Fruit fly (Drosophila melanogaster) whole organism, embryonic: Measurements from ENCODE around the gene sun.

ENCODE experiments used
- B-H2 ChIP-seq: fragments of 200-800 bp; sonication (Bioruptor generic); optimal IDR thresholded peaks from 2 replicates; lab custom pipeline; 2018; ENCODE audit warnings: missing biosample characterization, mild to moderate bottlenecking, missing genetic modification characterization
- CG10209 ChIP-seq: fragments of 200-800 bp; sonication (Bioruptor generic); optimal IDR thresholded peaks from 3 replicates; lab custom pipeline; 2017; ENCODE audit warnings: missing biosample characterization, mild to moderate bottlenecking, missing genetic modification characterization, missing genetic modification reagents
- CG1024 ChIP-seq: fragments of 200-800 bp; sonication (Bioruptor generic); IDR thresholded peaks from 2 replicates; pipeline ENCODE4 v1.3.6; 2022; ENCODE audit warnings: missing biosample characterization, missing genetic modification characterization
- CG10267 ChIP-seq: fragments of 200-800 bp; sonication (Bioruptor generic); optimal IDR thresholded peaks from 2 replicates; lab custom pipeline; 2018; ENCODE audit warnings: missing biosample characterization, mild to moderate bottlenecking, missing genetic modification characterization, moderate library complexity
- CG10366 ChIP-seq: fragments of 200-800 bp; sonication (Bioruptor generic); IDR thresholded peaks from 2 replicates; pipeline ENCODE4 v1.3.6; 2022; ENCODE audit warnings: missing biosample characterization, missing genetic modification characterization
- CG10959 ChIP-seq: fragments of 200-800 bp; sonication (Bioruptor generic); IDR thresholded peaks from 2 replicates; pipeline ENCODE4 v1.3.6; 2022; ENCODE audit warnings: missing biosample characterization, missing genetic modification characterization
- CG11247 ChIP-seq: fragments of 200-800 bp; sonication (Bioruptor generic); IDR thresholded peaks from 2 replicates; pipeline ENCODE4 v1.3.6; 2022; ENCODE audit warnings: missing biosample characterization, missing genetic modification characterization
- CG11398 ChIP-seq: fragments of 200-800 bp; sonication (Bioruptor generic); optimal IDR thresholded peaks from 2 replicates; lab custom pipeline; 2016; ENCODE audit warnings: missing biosample characterization, missing genetic modification characterization
- CG13296 ChIP-seq: fragments of 200-800 bp; sonication (Bioruptor generic); optimal IDR thresholded peaks from 3 replicates; lab custom pipeline; 2018; ENCODE audit warnings: missing biosample characterization, mild to moderate bottlenecking, missing genetic modification characterization
- CG15601 ChIP-seq: fragments of 200-800 bp; sonication (Bioruptor generic); optimal IDR thresholded peaks from 3 replicates; lab custom pipeline; 2019; ENCODE audit warnings: missing biosample characterization, mild to moderate bottlenecking, missing genetic modification characterization, moderate library complexity
- CG17328 ChIP-seq: fragments of 200-800 bp; sonication (Bioruptor generic); IDR thresholded peaks from 2 replicates; pipeline ENCODE4 v1.3.6; 2022; ENCODE audit warnings: missing biosample characterization, missing genetic modification characterization
- CG2889 ChIP-seq: fragments of 200-800 bp; sonication (Bioruptor generic); IDR thresholded peaks from 3 replicates; pipeline ENCODE4 v1.3.6; 2022; ENCODE audit warnings: missing biosample characterization, missing genetic modification characterization
- CG34224 ChIP-seq: fragments of 200-800 bp; sonication (Bioruptor generic); IDR thresholded peaks from 3 replicates; pipeline ENCODE4 v1.3.6; 2022; ENCODE audit warnings: missing biosample characterization, missing genetic modification characterization; ENCODE audit not compliant: partially characterized antibody
- CG34422 ChIP-seq: fragments of 200-800 bp; sonication (Bioruptor generic); IDR thresholded peaks from 3 replicates; pipeline ENCODE4 v1.3.6; 2022; ENCODE audit warnings: missing biosample characterization, missing genetic modification characterization
- CG3995 ChIP-seq: fragments of 200-800 bp; sonication (Bioruptor generic); optimal IDR thresholded peaks from 3 replicates; lab custom pipeline; 2016; ENCODE audit warnings: missing biosample characterization, missing genetic modification characterization
- CG4854 ChIP-seq: fragments of 200-800 bp; sonication (Bioruptor generic); optimal IDR thresholded peaks from 2 replicates; lab custom pipeline; 2016; ENCODE audit warnings: missing biosample characterization, missing genetic modification characterization, inconsistent platforms
- CG7556 ChIP-seq: fragments of 200-800 bp; sonication (Bioruptor generic); optimal IDR thresholded peaks from 2 replicates; lab custom pipeline; 2017; ENCODE audit warnings: missing biosample characterization, mild to moderate bottlenecking, missing genetic modification characterization
- CG8290 ChIP-seq, 3 experiments: fragments of 200-800 bp; sonication (Bioruptor generic); optimal IDR thresholded peaks; 2 replicates each; lab custom pipeline; 2016 to 2019; ENCODE audit warnings: missing biosample characterization in 3 of 3, missing genetic modification characterization in 3 of 3, mild to moderate bottlenecking in 2 of 3, moderate library complexity in 1 of 3
- CG8359 ChIP-seq: fragments of 200-800 bp; sonication (Bioruptor generic); optimal IDR thresholded peaks from 2 replicates; lab custom pipeline; 2017; ENCODE audit warnings: missing biosample characterization, mild to moderate bottlenecking, missing genetic modification characterization, borderline replicate concordance
- D19A ChIP-seq: fragments of 200-800 bp; optimal IDR thresholded peaks from 3 replicates; lab custom pipeline; 2019; ENCODE audit warnings: missing biosample characterization, mild to moderate bottlenecking, missing genetic modification characterization, moderate library complexity
- Dref ChIP-seq: fragments of 200-800 bp; sonication (Bioruptor generic); IDR thresholded peaks from 2 replicates; pipeline ENCODE4 v1.3.6; 2022; ENCODE audit warnings: missing biosample characterization, missing genetic modification characterization
- Ets65A ChIP-seq: fragments of 200-800 bp; sonication (Bioruptor generic); peaks from one replicate; lab custom pipeline; 2016; ENCODE audit warnings: missing biosample characterization, missing genetic modification characterization
- Fer1 ChIP-seq: fragments of 200-800 bp; sonication (Bioruptor generic); optimal IDR thresholded peaks from 2 replicates; lab custom pipeline; 2017; ENCODE audit warnings: missing biosample characterization, mild to moderate bottlenecking, missing genetic modification characterization
- Hr51 ChIP-seq, 2 experiments: fragments of 200-800 bp; sonication (Bioruptor generic); optimal IDR thresholded peaks; 2 replicates in 1 of 2; 3 replicates in 1 of 2; lab custom pipeline; 2016 to 2018; ENCODE audit warnings: missing biosample characterization in 2 of 2, missing genetic modification characterization in 2 of 2, mild to moderate bottlenecking in 1 of 2, moderate library complexity in 1 of 2
- Med ChIP-seq: fragments of 200-800 bp; sonication (Bioruptor generic); peaks from one replicate; lab custom pipeline; 2016; ENCODE audit warnings: missing biosample characterization, missing genetic modification characterization, mild to moderate bottlenecking, inconsistent platforms, moderate library complexity
- Mes4 ChIP-seq: fragments of 200-800 bp; sonication (Bioruptor generic); optimal IDR thresholded peaks from 2 replicates; lab custom pipeline; 2016; ENCODE audit warnings: missing biosample characterization, missing genetic modification characterization
- Myb ChIP-seq: fragments of 200-800 bp; sonication (Bioruptor generic); optimal IDR thresholded peaks from 2 replicates; lab custom pipeline; 2016; ENCODE audit warnings: missing biosample characterization, missing genetic modification characterization
- NFAT ChIP-seq: fragments of 200-800 bp; sonication (Bioruptor generic); IDR thresholded peaks from 2 replicates; pipeline ENCODE4 v1.3.6; 2022; ENCODE audit warnings: missing biosample characterization, missing genetic modification characterization
- Neu2 ChIP-seq: fragments of 200-800 bp; sonication (Bioruptor generic); optimal IDR thresholded peaks from 3 replicates; lab custom pipeline; 2016; ENCODE audit warnings: missing biosample characterization, missing genetic modification characterization, borderline replicate concordance
- NfI ChIP-seq: fragments of 200-800 bp; sonication (Bioruptor generic); optimal IDR thresholded peaks from 3 replicates; lab custom pipeline; 2018; ENCODE audit warnings: missing biosample characterization, mild to moderate bottlenecking, missing genetic modification characterization, moderate library complexity
- Rfx ChIP-seq: fragments of 200-800 bp; sonication (Bioruptor generic); IDR thresholded peaks from 2 replicates; pipeline ENCODE4 v1.3.6; 2022; ENCODE audit warnings: missing biosample characterization, missing genetic modification characterization
- Scr ChIP-seq: fragments of 200-800 bp; sonication (Bioruptor generic); IDR thresholded peaks from 2 replicates; pipeline ENCODE4 v1.3.6; 2022; ENCODE audit warnings: missing biosample characterization, missing genetic modification characterization; ENCODE audit not compliant: partially characterized antibody
- Six4 ChIP-seq: fragments of 200-800 bp; sonication (Bioruptor generic); optimal IDR thresholded peaks from 2 replicates; lab custom pipeline; 2016; ENCODE audit warnings: missing biosample characterization, missing genetic modification characterization
- dimm ChIP-seq: fragments of 200-800 bp; sonication (Bioruptor generic); IDR thresholded peaks from 2 replicates; pipeline ENCODE4 v1.3.6; 2022; ENCODE audit warnings: missing biosample characterization, missing genetic modification characterization
- dmrt99B ChIP-seq: fragments of 200-800 bp; sonication (Bioruptor generic); optimal IDR thresholded peaks from 2 replicates; lab custom pipeline; 2018; ENCODE audit warnings: missing biosample characterization, mild to moderate bottlenecking, missing genetic modification characterization, moderate library complexity
- hb ChIP-seq: fragments of 200-800 bp; sonication (Bioruptor generic); IDR thresholded peaks from 3 replicates; pipeline ENCODE4 v1.3.6; 2022; ENCODE audit warnings: missing biosample characterization, missing genetic modification characterization; ENCODE audit not compliant: partially characterized antibody
- mam ChIP-seq: fragments of 200-800 bp; sonication (Bioruptor generic); optimal IDR thresholded peaks from 3 replicates; lab custom pipeline; 2016; ENCODE audit warnings: missing biosample characterization, missing genetic modification characterization
- mirr ChIP-seq: fragments of 200-800 bp; sonication (Bioruptor generic); optimal IDR thresholded peaks from 3 replicates; lab custom pipeline; 2018; ENCODE audit warnings: missing biosample characterization, mild to moderate bottlenecking, missing genetic modification characterization
- p53 ChIP-seq: fragments of 200-800 bp; sonication (Bioruptor generic); optimal IDR thresholded peaks from 2 replicates; lab custom pipeline; 2016; ENCODE audit warnings: missing biosample characterization, missing genetic modification characterization
- pnt ChIP-seq: fragments of 200-800 bp; sonication (Bioruptor generic); optimal IDR thresholded peaks from 3 replicates; lab custom pipeline; 2016; ENCODE audit warnings: missing biosample characterization, missing genetic modification characterization
- salm ChIP-seq: fragments of 200-800 bp; sonication (Bioruptor generic); optimal IDR thresholded peaks from 2 replicates; lab custom pipeline; 2018; ENCODE audit warnings: missing biosample characterization, mild to moderate bottlenecking, missing genetic modification characterization
- scrt ChIP-seq: fragments of 200-800 bp; sonication (Bioruptor generic); optimal IDR thresholded peaks from 2 replicates; lab custom pipeline; 2018; ENCODE audit warnings: missing biosample characterization, mild to moderate bottlenecking, missing genetic modification characterization, moderate library complexity
- shn ChIP-seq: fragments of 200-800 bp; sonication (Bioruptor generic); optimal IDR thresholded peaks from 3 replicates; lab custom pipeline; 2016; ENCODE audit warnings: missing biosample characterization, missing genetic modification characterization
- slbo ChIP-seq: fragments of 200-800 bp; sonication (Bioruptor generic); IDR thresholded peaks from 2 replicates; pipeline ENCODE4 v1.3.6; 2022; ENCODE audit warnings: missing biosample characterization, missing genetic modification characterization
- ssp ChIP-seq: fragments of 200-800 bp; sonication (Bioruptor generic); IDR thresholded peaks from 2 replicates; pipeline ENCODE4 v1.3.6; 2022; ENCODE audit warnings: missing biosample characterization, missing genetic modification characterization
- sug ChIP-seq: fragments of 200-800 bp; optimal IDR thresholded peaks from 2 replicates; lab custom pipeline; 2019; ENCODE audit warnings: missing biosample characterization, mild to moderate bottlenecking, missing genetic modification characterization, moderate library complexity
- tap ChIP-seq: fragments of 200-800 bp; optimal IDR thresholded peaks from 3 replicates; lab custom pipeline; 2019; ENCODE audit warnings: missing biosample characterization, mild to moderate bottlenecking, missing genetic modification characterization, moderate library complexity
- trem ChIP-seq: fragments of 200-800 bp; optimal IDR thresholded peaks from 3 replicates; lab custom pipeline; 2019; ENCODE audit warnings: missing biosample characterization, mild to moderate bottlenecking, missing genetic modification characterization, moderate library complexity
- ttk ChIP-seq: fragments of 200-800 bp; sonication (Bioruptor generic); IDR thresholded peaks from 2 replicates; pipeline ENCODE4 v2.1.2; 2022; ENCODE audit warnings: missing biosample characterization, missing genetic modification characterization

The sun gene

dm6 chrX:15802880-15803650 lies 46.0 kb downstream of the sun start (continued):
- no peak for TF ChIP-seq Neu2 (GFP tag; lab: Kevin White, UChicago)
- peak; percentile 31 for TF ChIP-seq B-H2 (GFP tag; lab: Kevin White, UChicago)
- no peak for TF ChIP-seq salm (tag; lab: Kevin White, UChicago)
- no peak for TF ChIP-seq tap (tag; lab: Kevin White, UChicago)
- peak; percentile 30 for TF ChIP-seq D19A
- no peak for TF ChIP-seq CG15601 (tag; lab: Kevin White, UChicago)
- TF ChIP-seq CG10209 (GFP tag; lab: Kevin White, UChicago) = peak; percentile 5
- TF ChIP-seq CG7556 (GFP tag; lab: Kevin White, UChicago) = no peak
- TF ChIP-seq CG10959 (GFP tag; lab: Robert Waterston, UW) = no peak
- TF ChIP-seq CG11398 (GFP tag; lab: Kevin White, UChicago) = no peak
- TF ChIP-seq ttk (GFP tag; lab: Robert Waterston, UW) = no peak
- peak; percentile 69 for TF ChIP-seq CG8290 (GFP tag; optimal IDR thresholded peaks at IDR 0.05; lab: Kevin White, UChicago)
- TF ChIP-seq CG8290 (tag; optimal IDR thresholded peaks at IDR 0.05; lab: Kevin White, UChicago) = peak in 1 of 2 experiments; percentile 65
- no peak for TF ChIP-seq dimm (GFP tag; lab: Robert Waterston, UW)
- TF ChIP-seq Fer1 (GFP tag; lab: Kevin White, UChicago) = peak; percentile 6
- no peak for TF ChIP-seq Myb (GFP tag; lab: Kevin White, UChicago)
- TF ChIP-seq CG13296 (GFP tag; lab: Kevin White, UChicago) = peak; percentile 32
- no peak for TF ChIP-seq pnt
- TF ChIP-seq CG34224 (GFP tag; lab: Robert Waterston, UW) = peak; percentile 84
- TF ChIP-seq Hr51 (GFP tag; optimal IDR thresholded peaks at IDR 0.05; lab: Kevin White, UChicago) = peak in 1 of 2 experiments; percentile 30
- TF ChIP-seq Rfx (GFP tag; lab: Robert Waterston, UW) = peak; percentile 56
- peak; percentile 54 for TF ChIP-seq sug (tag; lab: Kevin White, UChicago)
- no peak for TF ChIP-seq CG3995 (GFP tag; lab: Kevin White, UChicago)
- TF ChIP-seq NFAT (GFP tag; lab: Robert Waterston, UW) = peak; percentile 9; the same call in 1 of the 2 replicates
- TF ChIP-seq Ets65A (GFP tag; lab: Kevin White, UChicago) = peak; percentile 58
- peak; percentile 41 for TF ChIP-seq slbo
- TF ChIP-seq CG10366 (GFP tag; lab: Robert Waterston, UW) = no peak
- peak; percentile 81 for TF ChIP-seq Dref (GFP tag; lab: Robert Waterston, UW)
- TF ChIP-seq shn = no peak
- no peak for TF ChIP-seq CG8359 (GFP tag; lab: Kevin White, UChicago)
- TF ChIP-seq Six4 = peak; percentile 17
- peak; percentile 4 for TF ChIP-seq dmrt99B (tag; lab: Kevin White, UChicago)
- no peak for TF ChIP-seq CG17328 (GFP tag; lab: Robert Waterston, UW)
- peak; percentile 14 for TF ChIP-seq scrt (GFP tag; lab: Kevin White, UChicago)
- TF ChIP-seq p53 (GFP tag; lab: Kevin White, UChicago) = no peak
- peak; percentile 81 for TF ChIP-seq Scr (GFP tag; lab: Robert Waterston, UW)
- TF ChIP-seq CG1024 (GFP tag; lab: Robert Waterston, UW) = 0 out of 2 replicates have a peak, but pooled peaks have one; percentile 25
- TF ChIP-seq CG2889 (GFP tag; lab: Robert Waterston, UW) = no peak
- no peak for TF ChIP-seq Mes4 (GFP tag; lab: Kevin White, UChicago)
- no peak for TF ChIP-seq mirr
- TF ChIP-seq NfI = peak; percentile 23
- TF ChIP-seq trem (tag; lab: Kevin White, UChicago) = peak; percentile 11
- peak; percentile 59 for TF ChIP-seq Med (GFP tag; lab: Kevin White, UChicago)
- peak; percentile 5 for TF ChIP-seq CG10267 (tag; lab: Kevin White, UChicago)
- TF ChIP-seq ssp = peak; percentile 72
- peak; percentile 15 for TF ChIP-seq mam (GFP tag; lab: Kevin White, UChicago)
- no peak for TF ChIP-seq CG4854 (GFP tag; lab: Kevin White, UChicago)
- peak; percentile 17; the same call in 1 of the 2 replicates for TF ChIP-seq CG11247 (GFP tag; lab: Robert Waterston, UW)
- TF ChIP-seq hb (GFP tag; lab: Robert Waterston, UW) = peak; percentile 70; the same call in 2 of the 3 replicates
- no peak for TF ChIP-seq CG34422 (GFP tag; lab: Robert Waterston, UW)
